Worm (Caenorhabditis elegans): ENCODE measurements around the gene F54B3.2.

- TF ChIP-seq ref-1 (GFP tag; conservative IDR thresholded peaks at IDR 0.05) (no peak), klf-2 (GFP tag; conservative IDR thresholded peaks at IDR 0.05) (no peak), flt-1 (GFP tag; IDR thresholded peaks at IDR 0.05) (no peak), ztf-29 (GFP tag; IDR thresholded peaks at IDR 0.05) (no peak)
Measured at ce11 chrII:10220631-10221030, 49.3 kb downstream of the F54B3.2 start.

All from whole organism, midembryonic.